Fruit fly (Drosophila melanogaster) Kc167 (cell line): Measurements from ENCODE around the gene Tspo.

Experiments
- Myc ChIP-seq: fragments of >200 bp; optimal IDR thresholded peaks from 2 replicates; lab custom pipeline; 2017; ENCODE audit warnings: missing external identifiers
- Sin3A ChIP-seq: fragments of >200 bp; optimal IDR thresholded peaks from 2 replicates; lab custom pipeline; 2018; ENCODE audit warnings: missing external identifiers
- h ChIP-seq: fragments of >200 bp; optimal IDR thresholded peaks from 3 replicates; lab custom pipeline; 2018; ENCODE audit warnings: missing external identifiers
- psq ChIP-seq: fragments of >200 bp; optimal IDR thresholded peaks from 2 replicates; lab custom pipeline; 2017; ENCODE audit warnings: missing external identifiers
- ttk ChIP-seq: sonication (Bioruptor generic); optimal IDR thresholded peaks from 2 replicates; lab custom pipeline; 2017; ENCODE audit warnings: missing external identifiers

DNA sequence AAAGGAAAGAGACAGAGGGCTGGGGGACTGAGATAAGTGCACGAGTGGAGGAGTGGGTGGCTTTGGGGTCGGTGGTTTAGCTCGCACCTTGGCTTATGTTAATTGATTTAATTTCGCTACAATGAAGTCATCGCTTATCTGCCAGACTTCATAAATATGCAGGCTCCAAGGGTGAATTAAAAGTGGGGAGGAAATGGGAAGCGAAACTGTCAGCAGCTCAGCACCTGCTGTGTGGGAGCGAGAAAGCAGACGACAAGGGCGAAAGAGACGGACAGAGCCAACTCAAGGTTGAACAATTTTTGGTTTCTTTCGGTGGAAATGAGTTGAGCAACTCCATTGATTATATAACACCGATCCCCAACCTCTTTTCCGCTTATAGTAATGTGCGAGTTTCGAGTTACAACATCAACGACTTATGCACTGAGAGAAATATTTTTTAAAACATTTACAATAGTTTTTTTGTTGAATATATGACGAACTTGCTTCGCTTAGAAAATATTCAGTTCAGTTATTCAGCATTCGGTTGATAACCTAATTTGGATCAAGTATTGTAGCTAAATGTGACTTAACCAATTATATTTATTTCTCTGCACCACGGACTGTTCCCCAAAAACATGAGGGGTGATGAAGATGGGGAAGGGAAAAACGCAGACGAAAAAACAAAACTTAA, 38.9 kb upstream of the Tspo start:
- TF ChIP-seq Sin3A, result no peak
- TF ChIP-seq h (lab: Kevin White, UChicago), result no peak
- no peak for TF ChIP-seq psq
- TF ChIP-seq Myc (lab: Kevin White, UChicago), result no peak
- TF ChIP-seq ttk, result no peak
